Worm (Caenorhabditis elegans): ENCODE data around the gene F20G2.6.
A peak's percentile ranks its signal among the peaks of the same experiment; 100 is the strongest.

The F20G2.6 gene

ce11 chrV:13790557-13790956 is 27.7 kb downstream of the F20G2.6 start:
- no peak for TF ChIP-seq mab-5 (tag; optimal IDR thresholded peaks at IDR 0.05)
- no peak for TF ChIP-seq zip-8 (tag; optimal IDR thresholded peaks at IDR 0.05)
- TF ChIP-seq mep-1 (tag; optimal IDR thresholded peaks at IDR 0.05), result no peak
- TF ChIP-seq tbx-8 (GFP tag; optimal IDR thresholded peaks at IDR 0.05), result no peak
- TF ChIP-seq sem-2 (GFP tag; optimal IDR thresholded peaks at IDR 0.05), result no peak
- TF ChIP-seq nhr-12 (tag; optimal IDR thresholded peaks at IDR 0.05), result no peak
- TF ChIP-seq hlh-1 (tag; optimal IDR thresholded peaks at IDR 0.05), result no peak
- TF ChIP-seq nhr-2 (tag; optimal IDR thresholded peaks at IDR 0.05), result no peak
- TF ChIP-seq elt-1 (tag; optimal IDR thresholded peaks at IDR 0.05; ENCODE audit: borderline replicate concordance, insufficient read depth), result no peak
- TF ChIP-seq nhr-237 (tag; optimal IDR thresholded peaks at IDR 0.05), result no peak
- no peak for TF ChIP-seq ceh-39 (tag; optimal IDR thresholded peaks at IDR 0.05)
- TF ChIP-seq cnd-1 (tag; optimal IDR thresholded peaks at IDR 0.05), result no peak
- TF ChIP-seq lin-32 (GFP tag; optimal IDR thresholded peaks at IDR 0.05), result no peak
- no peak for TF ChIP-seq unc-62 (GFP tag; optimal IDR thresholded peaks at IDR 0.05)
- no peak for TF ChIP-seq M03D4.4 (tag; optimal IDR thresholded peaks at IDR 0.05)
- no peak for TF ChIP-seq ztf-11 (tag; optimal IDR thresholded peaks at IDR 0.05)
- no peak for TF ChIP-seq ham-2 (GFP tag; optimal IDR thresholded peaks at IDR 0.05)
- TF ChIP-seq lin-13 (tag; optimal IDR thresholded peaks at IDR 0.05), result no peak

- TF ChIP-seq elt-3 (tag; optimal IDR thresholded peaks at IDR 0.05) (no peak), mep-1 (tag; optimal IDR thresholded peaks at IDR 0.05) (no peak), lin-32 (GFP tag; optimal IDR thresholded peaks at IDR 0.05) (no peak), ceh-43 (GFP tag; optimal IDR thresholded peaks at IDR 0.05) (no peak), ceh-83 (GFP tag; optimal IDR thresholded peaks at IDR 0.05) (no peak), lsy-2 (tag; optimal IDR thresholded peaks at IDR 0.05) (no peak)
Measured at ce11 chrV:13794046-13794445, 31.2 kb downstream of the F20G2.6 start.

- TF ChIP-seq ces-1 (GFP tag; optimal IDR thresholded peaks at IDR 0.05) (peak; percentile 18), mep-1 (tag; optimal IDR thresholded peaks at IDR 0.05) (no peak)
Measured at ce11 chrV:13796246-13796776, 33.4 kb downstream of the F20G2.6 start, which contains the start of gene twk-32. Gene twk-32 (plus strand): TSS chrV:13796641.

ce11 chrV:13799190-13799589 is 36.3 kb downstream of the F20G2.6 start:
- TF ChIP-seq elt-3 (tag; optimal IDR thresholded peaks at IDR 0.05) (no peak), ceh-43 (GFP tag; optimal IDR thresholded peaks at IDR 0.05) (no peak), lin-13 (tag; optimal IDR thresholded peaks at IDR 0.05) (no peak), sptf-1 (tag; optimal IDR thresholded peaks at IDR 0.05) (no peak), ztf-11 (tag; optimal IDR thresholded peaks at IDR 0.05) (no peak), ceh-39 (tag; optimal IDR thresholded peaks at IDR 0.05) (no peak), bed-3 (GFP tag; optimal IDR thresholded peaks at IDR 0.05) (no peak), ceh-83 (GFP tag; optimal IDR thresholded peaks at IDR 0.05) (no peak), lin-32 (GFP tag; optimal IDR thresholded peaks at IDR 0.05) (no peak), mep-1 (tag; optimal IDR thresholded peaks at IDR 0.05) (no peak), pha-4 (tag; optimal IDR thresholded peaks at IDR 0.05) (no peak), nhr-28 (tag; optimal IDR thresholded peaks at IDR 0.05) (no peak), ces-1 (GFP tag; optimal IDR thresholded peaks at IDR 0.05) (no peak), nhr-237 (tag; optimal IDR thresholded peaks at IDR 0.05) (no peak), unc-120 (tag; optimal IDR thresholded peaks at IDR 0.05; ENCODE audit: poor library complexity, severe bottlenecking) (no peak)

ce11 chrV:13803902-13804301 is 41.0 kb downstream of the F20G2.6 start, which contains the start of gene swan-2:
Gene swan-2 (minus strand): TSS chrV:13804281.
- TF ChIP-seq ham-2 (GFP tag; optimal IDR thresholded peaks at IDR 0.05), result no peak
- TF ChIP-seq unc-120 (tag; optimal IDR thresholded peaks at IDR 0.05; ENCODE audit: poor library complexity, severe bottlenecking), result no peak
- no peak for TF ChIP-seq zip-8 (tag; optimal IDR thresholded peaks at IDR 0.05)
- TF ChIP-seq snpc-4 (tag; optimal IDR thresholded peaks at IDR 0.05), result no peak
- no peak for TF ChIP-seq unc-39 (tag; optimal IDR thresholded peaks at IDR 0.05)
- TF ChIP-seq nhr-12 (tag; optimal IDR thresholded peaks at IDR 0.05), result no peak
- no peak for TF ChIP-seq ceh-39 (tag; optimal IDR thresholded peaks at IDR 0.05)
- no peak for TF ChIP-seq nhr-237 (tag; optimal IDR thresholded peaks at IDR 0.05)
- TF ChIP-seq unc-62 (GFP tag; optimal IDR thresholded peaks at IDR 0.05), result no peak
- no peak for TF ChIP-seq ceh-43 (GFP tag; optimal IDR thresholded peaks at IDR 0.05)
- no peak for TF ChIP-seq ceh-83 (GFP tag; optimal IDR thresholded peaks at IDR 0.05)
- no peak for TF ChIP-seq nhr-76 (tag; optimal IDR thresholded peaks at IDR 0.05)
- TF ChIP-seq lin-32 (GFP tag; optimal IDR thresholded peaks at IDR 0.05), result no peak
- no peak for TF ChIP-seq lin-13 (tag; optimal IDR thresholded peaks at IDR 0.05)

All from whole organism, mixed stage, embryonic.